Worm (Caenorhabditis elegans): ENCODE results near the gene bckd-1A.

Gene bckd-1A

DNA sequence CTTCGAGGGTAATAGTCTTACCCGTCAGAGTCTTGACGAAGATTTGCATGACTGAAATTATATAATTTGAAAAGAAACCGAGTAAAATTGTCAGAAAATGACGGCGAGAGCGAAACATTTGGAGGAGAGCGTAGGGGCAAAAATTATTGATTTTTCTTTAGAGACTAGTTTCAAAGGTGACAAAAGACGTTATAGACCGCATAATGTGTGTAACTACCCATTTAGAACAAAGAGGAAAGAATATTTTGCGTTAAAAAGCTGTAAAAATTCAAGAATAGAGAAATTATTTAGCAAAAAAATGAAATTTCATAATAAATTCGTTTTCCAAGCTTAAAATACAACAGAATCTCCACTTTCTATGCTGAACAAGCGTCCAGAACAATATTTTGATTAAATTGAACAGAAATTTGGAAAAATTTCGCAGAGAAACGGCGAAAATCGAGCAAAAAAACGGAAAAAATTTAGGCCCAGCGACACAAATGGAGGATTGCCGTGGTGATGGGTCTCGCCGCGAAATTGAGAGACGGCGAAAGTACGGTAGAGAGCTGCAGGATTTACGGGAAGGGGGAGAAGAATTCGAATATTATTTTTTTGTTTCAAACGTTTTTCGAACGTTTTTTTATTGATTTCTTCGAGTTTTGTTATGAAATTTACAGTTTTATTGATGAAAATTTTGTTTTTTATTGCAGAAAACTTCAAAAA, 6.3 kb upstream of the bckd-1A start, which contains the start of the genes ubq-2 and frg-1 (continued):
- TF ChIP-seq hmg-1.2 (GFP tag; IDR thresholded peaks at IDR 0.05) = peak; percentile 43
- TF ChIP-seq C17E4.6 (GFP tag; IDR thresholded peaks at IDR 0.05) = peak; percentile 36; the same call in 1 of the 2 replicates
- TF ChIP-seq bed-2 (GFP tag; IDR thresholded peaks at IDR 0.05) = no peak
- no peak for TF ChIP-seq F10E7.11 (tag; optimal IDR thresholded peaks at IDR 0.05)
- TF ChIP-seq lsy-27 (tag; optimal IDR thresholded peaks at IDR 0.05; ENCODE audit: borderline replicate concordance, insufficient read depth) = no peak
- TF ChIP-seq ekl-4 (GFP tag; IDR thresholded peaks at IDR 0.05) = peak; percentile 67
- no peak for TF ChIP-seq nhr-90 (tag; optimal IDR thresholded peaks at IDR 0.05)
- TF ChIP-seq T07F8.4 (tag; optimal IDR thresholded peaks at IDR 0.05) = no peak
- TF ChIP-seq Y53F4B.3 (GFP tag; IDR thresholded peaks at IDR 0.05) = no peak
- TF ChIP-seq F23B12.7 (tag; optimal IDR thresholded peaks at IDR 0.05; ENCODE audit: insufficient read depth) = peak; percentile 60
- TF ChIP-seq snpc-1.3 (tag; optimal IDR thresholded peaks at IDR 0.05; ENCODE audit: insufficient read depth) = peak; percentile 49
- TF ChIP-seq cebp-1 (GFP tag; IDR thresholded peaks at IDR 0.05) = no peak
- peak; percentile 78 for TF ChIP-seq cebp-1 (tag; optimal IDR thresholded peaks at IDR 0.05)
- TF ChIP-seq sptf-2 (GFP tag; optimal IDR thresholded peaks at IDR 0.05) = no peak
- peak; percentile 55; the same call in 1 of the 2 replicates for TF ChIP-seq B0336.3 (GFP tag; IDR thresholded peaks at IDR 0.05)
- TF ChIP-seq Y79H2A.3 (GFP tag; conservative IDR thresholded peaks at IDR 0.05) = no peak
- no peak for TF ChIP-seq akir-1 (GFP tag; optimal IDR thresholded peaks at IDR 0.05)
- TF ChIP-seq K11D2.4 (GFP tag; IDR thresholded peaks at IDR 0.05) = peak; percentile 77
- no peak for TF ChIP-seq C06A6.2 (GFP tag; conservative IDR thresholded peaks at IDR 0.05)
- no peak for TF ChIP-seq ZK185.1 (tag; optimal IDR thresholded peaks at IDR 0.05; ENCODE audit: poor library complexity, severe bottlenecking)
- TF ChIP-seq T26A5.8 (tag; optimal IDR thresholded peaks at IDR 0.05) = no peak
- TF ChIP-seq pbrm-1 (GFP tag; IDR thresholded peaks at IDR 0.05) = peak; percentile 80
- TF ChIP-seq lsl-1 (GFP tag; optimal IDR thresholded peaks at IDR 0.05) = peak; percentile 96
- peak; percentile 16 for TF ChIP-seq snpc-1.1 (tag; optimal IDR thresholded peaks at IDR 0.05; ENCODE audit: insufficient read depth)
- TF ChIP-seq dpff-1 (tag; optimal IDR thresholded peaks at IDR 0.05) = no peak
- no peak for TF ChIP-seq ztf-26 (tag; optimal IDR thresholded peaks at IDR 0.05)
- no peak for TF ChIP-seq atf-7 (tag; optimal IDR thresholded peaks at IDR 0.05)
- peak; percentile 77 for TF ChIP-seq Y53G8AR.9 (GFP tag; conservative IDR thresholded peaks at IDR 0.05)
- TF ChIP-seq lin-40 (tag; optimal IDR thresholded peaks at IDR 0.05) = peak; percentile 84
- no peak for TF ChIP-seq attf-3 (GFP tag; conservative IDR thresholded peaks at IDR 0.05)
- no peak for TF ChIP-seq mel-28 (tag; optimal IDR thresholded peaks at IDR 0.05; ENCODE audit: borderline replicate concordance)
- peak; percentile 86 for TF ChIP-seq nfyb-1 (GFP tag; IDR thresholded peaks at IDR 0.05)
- TF ChIP-seq B0019.2 (GFP tag; conservative IDR thresholded peaks at IDR 0.05) = no peak; the same call in none of the 2 replicates
- no peak for TF ChIP-seq aptf-3 (GFP tag; IDR thresholded peaks at IDR 0.05)
- no peak for TF ChIP-seq nfya-1 (tag; optimal IDR thresholded peaks at IDR 0.05; ENCODE audit: borderline replicate concordance, insufficient read depth)
- TF ChIP-seq ama-1 (optimal IDR thresholded peaks at IDR 0.05) = no peak
- TF ChIP-seq ama-1 (GFP tag; optimal IDR thresholded peaks at IDR 0.05) = no peak
- TF ChIP-seq ceh-79 (tag; optimal IDR thresholded peaks at IDR 0.05) = no peak
- no peak for TF ChIP-seq ceh-40 (GFP tag; IDR thresholded peaks at IDR 0.05)
- TF ChIP-seq F57A8.1 (GFP tag; optimal IDR thresholded peaks at IDR 0.05) = no peak
- 0 out of 2 replicates have a peak, but pooled peaks have one; percentile 11 for TF ChIP-seq attf-6 (GFP tag; IDR thresholded peaks at IDR 0.05)
- TF ChIP-seq zfh-2 (GFP tag; conservative IDR thresholded peaks at IDR 0.05) = no peak
- TF ChIP-seq snpc-3.4 (tag; optimal IDR thresholded peaks at IDR 0.05) = peak; percentile 32
- TF ChIP-seq rcor-1 (GFP tag; IDR thresholded peaks at IDR 0.05) = peak; percentile 80
- TF ChIP-seq ceh-58 (GFP tag; IDR thresholded peaks at IDR 0.05) = no peak
- no peak for TF ChIP-seq hrde-1 (tag; optimal IDR thresholded peaks at IDR 0.05; ENCODE audit: borderline replicate concordance)
- peak; percentile 60 for TF ChIP-seq pha-4 (tag; optimal IDR thresholded peaks at IDR 0.05)

All from whole organism, young adult.